Fruit fly (Drosophila melanogaster) whole organism, embryonic: ENCODE results near the gene AsnRS.

Experiments used
- BtbVII ChIP-seq: fragments of 200-800 bp; sonication (Bioruptor generic); optimal IDR thresholded peaks from 3 replicates; lab custom pipeline; 2017; ENCODE audit warnings: missing biosample characterization, mild to moderate bottlenecking, missing genetic modification characterization
- CG10209 ChIP-seq: fragments of 200-800 bp; sonication (Bioruptor generic); optimal IDR thresholded peaks from 3 replicates; lab custom pipeline; 2017; ENCODE audit warnings: missing biosample characterization, mild to moderate bottlenecking, missing genetic modification characterization, missing genetic modification reagents
- CG10274 ChIP-seq: fragments of 200-800 bp; sonication (Bioruptor generic); optimal IDR thresholded peaks from 3 replicates; lab custom pipeline; 2017; ENCODE audit warnings: missing biosample characterization, mild to moderate bottlenecking, missing genetic modification characterization
- CG10321 ChIP-seq: fragments of 200-800 bp; sonication (Bioruptor generic); IDR thresholded peaks from 2 replicates; pipeline ENCODE4 v1.3.6; 2022; ENCODE audit warnings: missing biosample characterization, missing genetic modification characterization
- CG10979 ChIP-seq: fragments of 200-800 bp; sonication (Bioruptor generic); optimal IDR thresholded peaks from 2 replicates; lab custom pipeline; 2018; ENCODE audit warnings: missing biosample characterization, mild to moderate bottlenecking, missing genetic modification characterization, moderate library complexity
- CG12659 ChIP-seq: fragments of 200-800 bp; sonication (Bioruptor generic); optimal IDR thresholded peaks from 3 replicates; lab custom pipeline; 2017; ENCODE audit warnings: mild to moderate bottlenecking, missing biosample characterization, missing genetic modification reagents, missing genetic modification characterization
- CG12769 ChIP-seq: fragments of 200-800 bp; sonication (Bioruptor generic); optimal IDR thresholded peaks from 2 replicates; lab custom pipeline; 2019; ENCODE audit warnings: missing biosample characterization, mild to moderate bottlenecking, missing genetic modification characterization, moderate library complexity
- CG13123 ChIP-seq: fragments of 200-800 bp; sonication (Bioruptor generic); optimal IDR thresholded peaks from 2 replicates; lab custom pipeline; 2016; ENCODE audit warnings: missing biosample characterization, missing genetic modification characterization
- CG14441 ChIP-seq: fragments of 200-800 bp; sonication (Bioruptor generic); IDR thresholded peaks from 2 replicates; pipeline ENCODE4 v1.3.6; 2022; ENCODE audit warnings: missing biosample characterization, missing genetic modification characterization
- CG15479 ChIP-seq: fragments of 200-800 bp; sonication (Bioruptor generic); optimal IDR thresholded peaks from 3 replicates; lab custom pipeline; 2019; ENCODE audit warnings: missing biosample characterization, mild to moderate bottlenecking, missing genetic modification characterization, moderate library complexity
- CG15514 ChIP-seq: fragments of 200-800 bp; sonication (Bioruptor generic); optimal IDR thresholded peaks from 3 replicates; lab custom pipeline; 2017; ENCODE audit warnings: missing biosample characterization, missing genetic modification characterization, mild to moderate bottlenecking, moderate library complexity, missing genetic modification reagents
- CG18011 ChIP-seq: fragments of 200-800 bp; sonication (Bioruptor generic); optimal IDR thresholded peaks from 2 replicates; lab custom pipeline; 2017; ENCODE audit warnings: missing biosample characterization, missing genetic modification characterization, mild to moderate bottlenecking, moderate library complexity, missing genotype
- CG2875 ChIP-seq: fragments of 200-800 bp; sonication (Bioruptor generic); optimal IDR thresholded peaks from 2 replicates; lab custom pipeline; 2017; ENCODE audit warnings: missing biosample characterization, mild to moderate bottlenecking, missing genetic modification characterization, missing genetic modification reagents
- CG30020 ChIP-seq: fragments of 200-800 bp; optimal IDR thresholded peaks from 2 replicates; lab custom pipeline; 2019; ENCODE audit warnings: missing biosample characterization, mild to moderate bottlenecking, missing genetic modification characterization, moderate library complexity
- CG31365 ChIP-seq: fragments of 200-800 bp; sonication (Bioruptor generic); optimal IDR thresholded peaks from 2 replicates; lab custom pipeline; 2018; ENCODE audit warnings: missing biosample characterization, mild to moderate bottlenecking, missing genetic modification characterization
- CG32532 ChIP-seq: fragments of 200-800 bp; sonication (Bioruptor generic); IDR thresholded peaks from 2 replicates; pipeline ENCODE4 v1.3.6; 2022; ENCODE audit warnings: missing biosample characterization, missing genetic modification characterization
- CG34376 ChIP-seq: fragments of 200-800 bp; sonication (Bioruptor generic); optimal IDR thresholded peaks from 2 replicates; lab custom pipeline; 2018; ENCODE audit warnings: missing biosample characterization, mild to moderate bottlenecking, missing genetic modification characterization
- CG34422 ChIP-seq: fragments of 200-800 bp; sonication (Bioruptor generic); IDR thresholded peaks from 3 replicates; pipeline ENCODE4 v1.3.6; 2022; ENCODE audit warnings: missing biosample characterization, missing genetic modification characterization
- CG3726 ChIP-seq: fragments of 200-800 bp; sonication (Bioruptor generic); IDR thresholded peaks from 3 replicates; pipeline ENCODE4, ENCODE4 v1.3.6; 2022; ENCODE audit warnings: missing biosample characterization, missing genetic modification characterization
- CG9932 ChIP-seq: fragments of 200-800 bp; sonication (Bioruptor generic); IDR thresholded peaks from 2 replicates; pipeline ENCODE4 v1.3.6; 2022; ENCODE audit warnings: missing biosample characterization, missing genetic modification characterization
- GATAe ChIP-seq: fragments of 200-800 bp; sonication (Bioruptor generic); conservative IDR thresholded peaks from 2 replicates; pipeline ENCODE4 v1.3.6; 2022; ENCODE audit warnings: missing biosample characterization, missing genetic modification characterization
- Hsf ChIP-seq: fragments of 200-800 bp; sonication (Bioruptor generic); optimal IDR thresholded peaks from 3 replicates; lab custom pipeline; 2016; ENCODE audit warnings: missing biosample characterization, missing genetic modification characterization
- Lim3 ChIP-seq: fragments of 200-800 bp; sonication (Bioruptor generic); IDR thresholded peaks from 2 replicates; pipeline ENCODE4 v1.3.6; 2022; ENCODE audit warnings: missing biosample characterization, missing genetic modification characterization
- Med ChIP-seq: fragments of 200-800 bp; sonication (Bioruptor generic); peaks from one replicate; lab custom pipeline; 2016; ENCODE audit warnings: missing biosample characterization, missing genetic modification characterization, mild to moderate bottlenecking, inconsistent platforms, moderate library complexity
- Nf-YC ChIP-seq: fragments of 200-800 bp; optimal IDR thresholded peaks from 3 replicates; lab custom pipeline; 2019; ENCODE audit warnings: missing biosample characterization, mild to moderate bottlenecking, missing genetic modification characterization, moderate library complexity
- Pdp1 ChIP-seq, 2 experiments: fragments of 200-800 bp; sonication (Bioruptor generic); optimal IDR thresholded peaks; 3 replicates each; lab custom pipeline; 2016; ENCODE audit warnings: missing biosample characterization in 2 of 2, missing genetic modification characterization in 2 of 2, mild to moderate bottlenecking in 1 of 2, moderate library complexity in 1 of 2
- Sox102F ChIP-seq: fragments of 200-800 bp; sonication (Bioruptor generic); optimal IDR thresholded peaks from 2 replicates; lab custom pipeline; 2018; ENCODE audit warnings: missing biosample characterization, mild to moderate bottlenecking, missing genetic modification characterization, moderate library complexity
- Vsx1 ChIP-seq: fragments of 200-800 bp; sonication (Bioruptor generic); optimal IDR thresholded peaks from 2 replicates; lab custom pipeline; 2017; ENCODE audit warnings: missing biosample characterization, mild to moderate bottlenecking, missing genetic modification characterization, missing genetic modification reagents
- ase ChIP-seq: fragments of 200-800 bp; sonication (Bioruptor generic); IDR thresholded peaks from 3 replicates; pipeline ENCODE4 v1.3.6; 2022; ENCODE audit warnings: missing biosample characterization, missing genetic modification characterization
- bbx ChIP-seq: fragments of 200-800 bp; sonication (Bioruptor generic); IDR thresholded peaks from 2 replicates; pipeline ENCODE4 v1.3.6; 2022; ENCODE audit warnings: missing biosample characterization, missing genetic modification characterization; ENCODE audit not compliant: partially characterized antibody
- caup ChIP-seq: fragments of 200-800 bp; sonication (Bioruptor generic); optimal IDR thresholded peaks from 3 replicates; lab custom pipeline; 2017; ENCODE audit warnings: missing biosample characterization, mild to moderate bottlenecking, missing genetic modification characterization, moderate library complexity; ENCODE audit not compliant: severe bottlenecking
- en ChIP-seq: fragments of 200-800 bp; sonication (Bioruptor generic); optimal IDR thresholded peaks from 2 replicates; lab custom pipeline; 2016; ENCODE audit warnings: missing biosample characterization, missing genetic modification characterization
- exex ChIP-seq: fragments of 200-800 bp; sonication (Bioruptor generic); optimal IDR thresholded peaks from 4 replicates; lab custom pipeline; 2018; ENCODE audit warnings: missing biosample characterization, mild to moderate bottlenecking, missing genetic modification characterization, moderate library complexity
- gce ChIP-seq: fragments of 200-800 bp; sonication (Bioruptor generic); IDR thresholded peaks from 3 replicates; pipeline ENCODE4 v1.3.6; 2022; ENCODE audit warnings: missing biosample characterization, missing genetic modification characterization
- grn ChIP-seq: fragments of 200-800 bp; sonication (Bioruptor generic); optimal IDR thresholded peaks from 3 replicates; lab custom pipeline; 2017; ENCODE audit warnings: missing biosample characterization, missing genetic modification characterization
- kah ChIP-seq: fragments of 200-800 bp; sonication (Bioruptor generic); optimal IDR thresholded peaks from 2 replicates; lab custom pipeline; 2018; ENCODE audit warnings: missing biosample characterization, mild to moderate bottlenecking, missing genetic modification characterization
- kni ChIP-seq: fragments of 200-800 bp; sonication (Bioruptor generic); optimal IDR thresholded peaks from 3 replicates; lab custom pipeline; 2017; ENCODE audit warnings: mild to moderate bottlenecking, missing biosample characterization, missing genetic modification reagents, missing genetic modification characterization
- lmd ChIP-seq: fragments of 200-800 bp; sonication (Bioruptor generic); IDR thresholded peaks from 2 replicates; pipeline ENCODE4 v1.3.6; 2022; ENCODE audit warnings: missing biosample characterization, missing genetic modification characterization
- mirr ChIP-seq: fragments of 200-800 bp; sonication (Bioruptor generic); optimal IDR thresholded peaks from 3 replicates; lab custom pipeline; 2018; ENCODE audit warnings: missing biosample characterization, mild to moderate bottlenecking, missing genetic modification characterization
- odd ChIP-seq: fragments of 200-800 bp; sonication (Bioruptor generic); optimal IDR thresholded peaks from 2 replicates; lab custom pipeline; 2017; ENCODE audit warnings: missing biosample characterization, mild to moderate bottlenecking, missing genetic modification characterization
- sd ChIP-seq: fragments of 200-800 bp; sonication (Bioruptor generic); optimal IDR thresholded peaks from 3 replicates; lab custom pipeline; 2018; ENCODE audit warnings: missing biosample characterization, mild to moderate bottlenecking, missing genetic modification characterization, moderate library complexity
- seq ChIP-seq: fragments of 200-800 bp; sonication (Bioruptor generic); IDR thresholded peaks from 2 replicates; pipeline ENCODE4 v1.3.6; 2022; ENCODE audit warnings: missing biosample characterization, missing genetic modification characterization
- slbo ChIP-seq: fragments of 200-800 bp; sonication (Bioruptor generic); IDR thresholded peaks from 2 replicates; pipeline ENCODE4 v1.3.6; 2022; ENCODE audit warnings: missing biosample characterization, missing genetic modification characterization
- sug ChIP-seq: fragments of 200-800 bp; optimal IDR thresholded peaks from 2 replicates; lab custom pipeline; 2019; ENCODE audit warnings: missing biosample characterization, mild to moderate bottlenecking, missing genetic modification characterization, moderate library complexity
- tin ChIP-seq: fragments of 200-800 bp; sonication (Bioruptor generic); optimal IDR thresholded peaks from 3 replicates; lab custom pipeline; 2016; ENCODE audit warnings: missing biosample characterization, missing genetic modification characterization
- vnd ChIP-seq: fragments of 200-800 bp; sonication (Bioruptor generic); IDR thresholded peaks from 3 replicates; pipeline ENCODE4 v1.3.6; 2022; ENCODE audit warnings: missing biosample characterization, missing genetic modification characterization; ENCODE audit not compliant: partially characterized antibody

Gene AsnRS

DNA sequence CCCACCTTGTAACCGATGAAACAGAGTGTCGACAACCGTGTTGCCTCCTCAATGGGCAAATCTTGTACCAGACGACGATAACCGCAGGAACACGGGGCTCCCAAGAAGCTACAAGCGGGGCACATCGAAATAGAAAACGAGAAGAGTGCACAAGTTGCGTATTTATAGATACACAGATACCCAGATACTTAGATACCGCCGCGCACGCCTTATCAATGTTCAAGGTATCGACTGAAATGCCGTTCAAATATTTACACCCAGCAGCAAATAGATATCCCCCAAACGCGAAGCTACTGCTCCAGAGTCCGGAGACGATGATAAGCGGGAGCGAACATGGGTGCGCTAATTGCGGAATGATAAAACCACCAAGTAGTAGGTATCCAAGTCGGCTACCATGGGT lies 33.1 kb downstream of the AsnRS start (continued):
- TF ChIP-seq CG15479 (GFP tag; lab: Kevin White, UChicago) (peak; percentile 46), tin (GFP tag; lab: Kevin White, UChicago) (no peak), Sox102F (GFP tag; lab: Kevin White, UChicago) (no peak), mirr (GFP tag; lab: Kevin White, UChicago) (peak; percentile 80), CG15514 (no peak), odd (peak; percentile 13), CG10979 (tag; lab: Kevin White, UChicago) (no peak), CG13123 (GFP tag; lab: Kevin White, UChicago) (no peak), CG31365 (tag; lab: Kevin White, UChicago) (no peak), caup (GFP tag; lab: Kevin White, UChicago) (peak; percentile 70), CG10209 (GFP tag; lab: Kevin White, UChicago) (no peak), sd (no peak), ase (GFP tag; lab: Robert Waterston, UW) (no peak), BtbVII (GFP tag; lab: Kevin White, UChicago) (no peak), kah (GFP tag; lab: Kevin White, UChicago) (no peak), CG14441 (GFP tag; lab: Robert Waterston, UW) (no peak), CG3726 (GFP tag; lab: Robert Waterston, UW) (no peak)

DNA sequence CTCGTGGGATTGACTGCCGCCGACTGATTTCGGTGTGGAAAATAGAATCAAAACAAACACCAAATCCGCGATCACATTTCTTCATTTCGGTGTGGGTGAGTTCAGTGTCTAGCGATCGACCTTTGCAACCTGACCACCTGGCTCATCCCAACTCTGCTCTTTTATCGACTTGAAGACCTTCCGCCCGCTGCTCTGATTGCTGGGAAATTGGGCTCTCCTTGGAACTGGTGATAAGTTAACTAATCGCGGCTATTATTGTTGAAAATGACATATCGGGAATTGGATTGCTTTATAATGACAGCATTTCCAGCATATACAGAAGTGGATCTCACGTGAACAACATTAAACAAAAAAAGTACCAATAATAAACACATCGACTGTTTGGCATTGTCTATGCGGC lies 34.4 kb downstream of the AsnRS start:
- TF ChIP-seq Nf-YC (tag; lab: Kevin White, UChicago) (peak; percentile 3), CG12659 (no peak), GATAe (GFP tag; lab: Robert Waterston, UW) (peak; percentile 29; the same call in 1 of the 2 replicates), grn (GFP tag; lab: Kevin White, UChicago) (peak; percentile 74), mirr (GFP tag; lab: Kevin White, UChicago) (peak; percentile 89), exex (peak; percentile 99), CG34376 (GFP tag; lab: Kevin White, UChicago) (peak; percentile 71), CG9932 (GFP tag; lab: Robert Waterston, UW) (no peak), vnd (GFP tag; lab: Robert Waterston, UW) (0 out of 3 replicates have a peak, but pooled peaks have one; percentile 33), CG32532 (GFP tag; lab: Robert Waterston, UW) (no peak), sug (tag; lab: Kevin White, UChicago) (peak; percentile 49)

DNA sequence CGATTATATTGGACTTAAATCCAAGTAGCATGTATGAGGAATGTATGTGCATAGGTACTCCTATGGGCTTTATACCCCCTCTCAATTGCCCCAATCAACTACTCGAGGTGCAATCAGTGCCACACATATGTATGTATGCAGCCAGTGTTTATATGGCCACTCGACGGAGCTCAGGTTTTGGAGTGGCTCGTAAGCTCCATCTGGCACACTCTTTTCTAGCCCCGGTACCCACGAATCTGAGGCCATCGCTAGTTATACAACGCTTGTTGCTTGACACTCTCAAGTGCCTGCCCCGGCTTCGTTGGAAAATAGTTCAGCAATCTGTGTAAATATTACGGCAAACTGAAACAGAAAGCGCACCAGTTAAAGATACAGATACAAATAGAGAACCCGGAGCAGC lies 35.4 kb downstream of the AsnRS start:
- TF ChIP-seq CG2875 (GFP tag; lab: Kevin White, UChicago), result peak; percentile 24
- no peak for TF ChIP-seq CG10979 (tag; lab: Kevin White, UChicago)
- no peak for TF ChIP-seq CG30020 (tag; lab: Kevin White, UChicago)
- TF ChIP-seq Hsf (GFP tag; lab: Kevin White, UChicago), result no peak
- TF ChIP-seq seq (GFP tag; lab: Robert Waterston, UW), result no peak
- TF ChIP-seq CG18011 (GFP tag; lab: Kevin White, UChicago), result no peak
- TF ChIP-seq exex, result peak; percentile 60
- TF ChIP-seq CG14441 (GFP tag; lab: Robert Waterston, UW), result no peak
- TF ChIP-seq Pdp1 (GFP tag; optimal IDR thresholded peaks at IDR 0.05; lab: Kevin White, UChicago), result peak in 1 of 2 experiments; percentile 90
- TF ChIP-seq CG34422 (GFP tag; lab: Robert Waterston, UW), result 0 out of 3 replicates have a peak, but pooled peaks have one; percentile 11
- no peak for TF ChIP-seq slbo (GFP tag; lab: Robert Waterston, UW)
- TF ChIP-seq CG10321 (GFP tag; lab: Robert Waterston, UW), result no peak
- no peak for TF ChIP-seq CG15479 (GFP tag; lab: Kevin White, UChicago)
- TF ChIP-seq Med, result peak; percentile 25
- TF ChIP-seq lmd (GFP tag; lab: Robert Waterston, UW), result no peak
- peak; percentile 34 for TF ChIP-seq sug (tag; lab: Kevin White, UChicago)
- peak; percentile 96 for TF ChIP-seq Vsx1 (GFP tag; lab: Kevin White, UChicago)
- TF ChIP-seq en (GFP tag; lab: Kevin White, UChicago), result no peak
- TF ChIP-seq sd, result peak; percentile 62
- peak; percentile 82 for TF ChIP-seq vnd (GFP tag; lab: Robert Waterston, UW)
- peak; percentile 19 for TF ChIP-seq kni (GFP tag; lab: Kevin White, UChicago)
- TF ChIP-seq bbx (GFP tag; lab: Robert Waterston, UW), result no peak
- TF ChIP-seq gce (GFP tag; lab: Robert Waterston, UW), result 0 out of 3 replicates have a peak, but pooled peaks have one; percentile 27
- no peak for TF ChIP-seq CG10274 (GFP tag; lab: Kevin White, UChicago)
- TF ChIP-seq CG12769 (tag; lab: Kevin White, UChicago), result peak; percentile 20
- TF ChIP-seq Lim3, result 0 out of 2 replicates have a peak, but pooled peaks have one; percentile 56
